Fruit fly (Drosophila melanogaster): ENCODE measurements around the gene kud.

kud gene

dm6 chr3L:16844920-16845573, at the start of gene kud, which contains the start of gene Zcchc7:
TSS of gene kud (minus strand) at chr3L:16844991.
TSS of gene Zcchc7 (plus strand) at chr3L:16845386.
- TF ChIP-seq noc (tag; optimal IDR thresholded peaks at IDR 0.05): peak; percentile 79

- peak; percentile 40 for TF ChIP-seq noc (tag; optimal IDR thresholded peaks at IDR 0.05)
Observed at dm6 chr3L:16893647-16894046, 48.9 kb upstream of the kud start.

- TF ChIP-seq noc (tag; optimal IDR thresholded peaks at IDR 0.05): no peak
Observed at dm6 chr3L:16892728-16893271, 48.0 kb upstream of the kud start.

- no peak for TF ChIP-seq noc (tag; optimal IDR thresholded peaks at IDR 0.05)
Observed at dm6 chr3L:16891914-16892313, 47.1 kb upstream of the kud start.

- peak; percentile 23 for TF ChIP-seq noc (tag; optimal IDR thresholded peaks at IDR 0.05)
Observed at dm6 chr3L:16890650-16891336, 46.0 kb upstream of the kud start.

dm6 chr3L:16889545-16889944, 44.8 kb upstream of the kud start:
- no peak for TF ChIP-seq noc (tag; optimal IDR thresholded peaks at IDR 0.05)

dm6 chr3L:16887272-16887671, 42.5 kb upstream of the kud start:
- no peak for TF ChIP-seq noc (tag; optimal IDR thresholded peaks at IDR 0.05)

- TF ChIP-seq noc (tag; optimal IDR thresholded peaks at IDR 0.05): no peak
Observed at dm6 chr3L:16886179-16886930, 41.6 kb upstream of the kud start.

- TF ChIP-seq noc (tag; optimal IDR thresholded peaks at IDR 0.05): peak; percentile 41
Observed at dm6 chr3L:16885042-16885441, 40.3 kb upstream of the kud start.

dm6 chr3L:16884037-16884436, 39.2 kb upstream of the kud start:
- no peak for TF ChIP-seq noc (tag; optimal IDR thresholded peaks at IDR 0.05)

dm6 chr3L:16881097-16881496, 36.3 kb upstream of the kud start:
- peak; percentile 44 for TF ChIP-seq noc (tag; optimal IDR thresholded peaks at IDR 0.05)

- TF ChIP-seq noc (tag; optimal IDR thresholded peaks at IDR 0.05): no peak
Observed at dm6 chr3L:16878830-16879536, 34.2 kb upstream of the kud start.

dm6 chr3L:16876785-16877468, 32.1 kb upstream of the kud start, which contains the start of gene CG32170:
TSS of gene CG32170 (plus strand) at chr3L:16877309.
- TF ChIP-seq noc (tag; optimal IDR thresholded peaks at IDR 0.05): no peak

dm6 chr3L:16875959-16876358, 31.2 kb upstream of the kud start:
- TF ChIP-seq noc (tag; optimal IDR thresholded peaks at IDR 0.05): no peak

dm6 chr3L:16875484-16875883, 30.7 kb upstream of the kud start:
- TF ChIP-seq noc (tag; optimal IDR thresholded peaks at IDR 0.05): no peak
